Worm (Caenorhabditis elegans): Measurements from ENCODE around the gene F57G9.3.

- TF ChIP-seq egl-27 (tag; optimal IDR thresholded peaks at IDR 0.05) (no peak), nhr-12 (tag; optimal IDR thresholded peaks at IDR 0.05) (no peak), ZK546.5 (tag; optimal IDR thresholded peaks at IDR 0.05) (no peak), ama-1 (optimal IDR thresholded peaks at IDR 0.05) (no peak), R02D3.7 (tag; optimal IDR thresholded peaks at IDR 0.05) (no peak), nhr-237 (tag; optimal IDR thresholded peaks at IDR 0.05) (no peak), nhr-10 (tag; optimal IDR thresholded peaks at IDR 0.05) (no peak), blmp-1 (tag; optimal IDR thresholded peaks at IDR 0.05; ENCODE audit: insufficient read depth) (no peak), snpc-4 (tag; optimal IDR thresholded peaks at IDR 0.05) (no peak), ztf-11 (tag; optimal IDR thresholded peaks at IDR 0.05) (no peak), nhr-6 (tag; optimal IDR thresholded peaks at IDR 0.05) (no peak)
Observed at ce11 chrII:12373921-12374320, 36.1 kb downstream of the F57G9.3 start.

All from whole organism, L2 larva.